Worm (Caenorhabditis elegans): ENCODE data around the gene irld-11.

The irld-11 gene

ce11 chrV:1699228-1699795 lies 44.4 kb downstream of the irld-11 start:
- TF ChIP-seq set-16 (GFP tag; IDR thresholded peaks at IDR 0.05) (peak; percentile 93), mxl-2 (GFP tag; conservative IDR thresholded peaks at IDR 0.05) (no peak), saeg-2 (GFP tag; IDR thresholded peaks at IDR 0.05) (no peak), dmd-8 (GFP tag; IDR thresholded peaks at IDR 0.05) (peak; percentile 43; the same call in 1 of the 2 replicates), tra-1 (GFP tag; IDR thresholded peaks at IDR 0.05) (no peak)

ce11 chrV:1701584-1702101 lies 46.7 kb downstream of the irld-11 start, which contains the start of gene srw-90:
TSS of gene srw-90 (plus strand) at chrV:1702051.
- TF ChIP-seq ama-1 (optimal IDR thresholded peaks at IDR 0.05) (no peak), snpc-1.2 (GFP tag; IDR thresholded peaks at IDR 0.05) (0 out of 2 replicates have a peak, but pooled peaks have one; percentile 17)
